Worm (Caenorhabditis elegans): Measurements from ENCODE around the gene lgc-23.

lgc-23 gene

DNA sequence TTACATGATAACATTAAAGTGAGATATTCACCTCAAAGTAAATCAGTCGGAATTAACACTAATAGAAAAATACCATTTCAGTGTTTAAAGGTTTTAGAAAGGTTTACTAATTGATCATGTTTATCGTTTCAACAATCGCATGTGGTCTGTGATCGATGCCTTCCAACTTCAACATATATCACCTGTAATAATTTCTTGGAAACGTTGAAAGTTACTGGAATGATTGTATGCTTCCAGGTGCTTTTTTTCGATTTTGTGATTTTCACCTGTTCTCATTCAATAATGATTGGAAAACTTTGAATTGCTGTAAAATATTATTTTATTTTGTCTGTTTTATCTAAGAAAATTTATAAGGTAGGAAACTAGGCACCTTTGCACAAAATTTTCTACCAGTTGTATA, 42.5 kb upstream of the lgc-23 start:
- no peak for TF ChIP-seq R02D3.7 (tag; optimal IDR thresholded peaks at IDR 0.05)
- no peak for TF ChIP-seq hmg-11 (tag; optimal IDR thresholded peaks at IDR 0.05)
- no peak for TF ChIP-seq ztf-11 (tag; optimal IDR thresholded peaks at IDR 0.05)
- TF ChIP-seq fkh-2 (tag; optimal IDR thresholded peaks at IDR 0.05), result no peak
- no peak for TF ChIP-seq egl-5 (tag; optimal IDR thresholded peaks at IDR 0.05)
- no peak for TF ChIP-seq elt-2 (tag; optimal IDR thresholded peaks at IDR 0.05)
- TF ChIP-seq lin-15B (tag; optimal IDR thresholded peaks at IDR 0.05), result no peak
- no peak for TF ChIP-seq sea-2 (GFP tag; optimal IDR thresholded peaks at IDR 0.05)

ce11 chrX:12025070-12025789, 39.8 kb upstream of the lgc-23 start, which contains the start of gene B0198.2:
B0198.2 (plus strand) TSS chrX:12025739.
- TF ChIP-seq aly-2 (tag; optimal IDR thresholded peaks at IDR 0.05), result no peak
- TF ChIP-seq nhr-43 (tag; optimal IDR thresholded peaks at IDR 0.05; ENCODE audit: poor library complexity, severe bottlenecking), result no peak
- TF ChIP-seq unc-39 (tag; optimal IDR thresholded peaks at IDR 0.05), result no peak
- TF ChIP-seq fos-1 (tag; optimal IDR thresholded peaks at IDR 0.05), result no peak
- TF ChIP-seq ceh-28 (tag; optimal IDR thresholded peaks at IDR 0.05), result no peak
- no peak for TF ChIP-seq nhr-23 (tag; optimal IDR thresholded peaks at IDR 0.05)
- no peak for TF ChIP-seq lin-39 (tag; optimal IDR thresholded peaks at IDR 0.05)
- no peak for TF ChIP-seq lsy-12 (tag; optimal IDR thresholded peaks at IDR 0.05)
- no peak for TF ChIP-seq daf-12 (tag; optimal IDR thresholded peaks at IDR 0.05)
- TF ChIP-seq ztf-11 (tag; optimal IDR thresholded peaks at IDR 0.05), result no peak
- no peak for TF ChIP-seq R02D3.7 (tag; optimal IDR thresholded peaks at IDR 0.05)
- TF ChIP-seq nhr-25 (tag; optimal IDR thresholded peaks at IDR 0.05), result no peak
- no peak for TF ChIP-seq nhr-12 (tag; optimal IDR thresholded peaks at IDR 0.05)
- TF ChIP-seq elt-3 (tag; optimal IDR thresholded peaks at IDR 0.05), result no peak
- TF ChIP-seq ZK546.5 (tag; optimal IDR thresholded peaks at IDR 0.05), result no peak
- TF ChIP-seq tbx-2 (tag; optimal IDR thresholded peaks at IDR 0.05), result no peak
- no peak for TF ChIP-seq ceh-82 (tag; optimal IDR thresholded peaks at IDR 0.05)
- TF ChIP-seq pqm-1 (tag; optimal IDR thresholded peaks at IDR 0.05), result no peak
- TF ChIP-seq nhr-67 (tag; optimal IDR thresholded peaks at IDR 0.05), result no peak
- TF ChIP-seq hmg-11 (tag; optimal IDR thresholded peaks at IDR 0.05), result no peak

DNA sequence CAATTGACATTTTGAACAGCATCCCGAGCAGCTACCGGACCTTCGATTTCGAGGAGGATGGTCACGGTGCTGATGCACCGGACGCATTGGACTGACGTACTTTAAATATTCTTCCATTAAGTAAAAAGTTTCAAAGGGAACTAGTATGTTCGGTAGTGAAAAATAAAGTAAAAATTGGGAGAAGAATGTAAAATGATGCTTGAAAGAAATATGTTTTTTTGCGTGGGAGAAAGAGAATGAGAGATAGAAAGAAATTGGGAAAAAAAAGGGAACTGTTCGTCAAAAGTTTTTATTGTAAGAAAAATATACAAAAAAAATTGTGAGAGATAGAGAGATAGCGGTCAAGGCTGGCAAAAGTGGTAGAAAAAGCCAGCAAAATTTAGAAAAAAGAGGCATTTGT, 31.1 kb upstream of the lgc-23 start, which contains the start of gene tsp-20:
Gene tsp-20, minus strand, starts transcription at position 101 of the 400 bp plus-strand sequence.
- TF ChIP-seq nhr-67 (tag; optimal IDR thresholded peaks at IDR 0.05), result no peak
- TF ChIP-seq snpc-4 (tag; optimal IDR thresholded peaks at IDR 0.05), result no peak
- no peak for TF ChIP-seq pqm-1 (tag; optimal IDR thresholded peaks at IDR 0.05)
- no peak for TF ChIP-seq fkh-10 (GFP tag; optimal IDR thresholded peaks at IDR 0.05)
- TF ChIP-seq nhr-43 (tag; optimal IDR thresholded peaks at IDR 0.05; ENCODE audit: poor library complexity, severe bottlenecking), result no peak
- no peak for TF ChIP-seq eor-1 (tag; optimal IDR thresholded peaks at IDR 0.05)
- TF ChIP-seq mdl-1 (tag; optimal IDR thresholded peaks at IDR 0.05), result no peak
- no peak for TF ChIP-seq unc-39 (tag; optimal IDR thresholded peaks at IDR 0.05)
- no peak for TF ChIP-seq nhr-237 (tag; optimal IDR thresholded peaks at IDR 0.05)
- no peak for TF ChIP-seq elt-2 (tag; optimal IDR thresholded peaks at IDR 0.05)

DNA sequence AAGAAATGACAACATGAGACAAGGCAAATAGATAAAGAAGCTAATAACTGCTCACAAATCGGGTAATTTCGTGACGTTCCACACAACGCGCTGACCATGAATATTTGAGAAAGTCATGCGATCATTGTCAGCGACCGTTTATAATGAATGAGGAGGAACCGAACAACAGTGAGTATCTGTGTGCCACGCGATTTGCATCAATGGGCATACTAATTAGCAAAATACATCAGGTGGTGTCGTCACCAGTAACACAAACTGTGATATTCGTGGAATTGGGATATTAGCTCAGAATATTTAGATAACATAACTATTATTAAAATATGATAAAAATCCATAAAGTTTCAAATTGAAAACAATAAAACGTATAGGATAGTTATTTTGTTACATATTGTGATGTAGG, 30.3 kb upstream of the lgc-23 start:
- TF ChIP-seq nhr-67 (tag; optimal IDR thresholded peaks at IDR 0.05) (no peak), nhr-77 (tag; optimal IDR thresholded peaks at IDR 0.05) (no peak), nhr-25 (tag; optimal IDR thresholded peaks at IDR 0.05) (no peak), R02D3.7 (tag; optimal IDR thresholded peaks at IDR 0.05) (no peak), nhr-237 (tag; optimal IDR thresholded peaks at IDR 0.05) (no peak), egl-5 (tag; optimal IDR thresholded peaks at IDR 0.05) (no peak), lsy-12 (tag; optimal IDR thresholded peaks at IDR 0.05) (no peak), nhr-23 (tag; optimal IDR thresholded peaks at IDR 0.05) (no peak), lin-15B (tag; optimal IDR thresholded peaks at IDR 0.05) (no peak), elt-1 (tag; optimal IDR thresholded peaks at IDR 0.05) (no peak), unc-39 (tag; optimal IDR thresholded peaks at IDR 0.05) (no peak), ceh-28 (tag; optimal IDR thresholded peaks at IDR 0.05) (no peak), mdl-1 (tag; optimal IDR thresholded peaks at IDR 0.05) (no peak)

DNA sequence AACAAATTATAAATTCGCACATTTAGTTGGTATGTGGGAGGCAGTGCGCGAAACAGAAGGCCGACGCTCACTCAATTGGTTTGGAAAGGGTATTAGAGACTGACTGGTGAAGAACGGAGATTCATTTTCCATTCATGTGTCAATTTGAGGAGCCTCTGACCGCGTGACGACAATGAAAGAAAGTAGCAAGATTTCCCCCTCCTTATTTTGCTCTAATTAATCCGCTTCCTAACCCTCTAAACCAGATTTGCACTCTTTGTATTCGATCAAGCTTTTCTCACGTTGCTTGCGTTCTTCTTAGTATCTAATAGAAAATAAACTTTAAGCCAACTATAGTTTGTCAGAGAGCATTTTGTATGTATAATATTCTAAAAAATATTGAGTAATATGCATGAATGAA, 28.9 kb upstream of the lgc-23 start:
- TF ChIP-seq elt-3 (tag; optimal IDR thresholded peaks at IDR 0.05) (no peak), nhr-25 (tag; optimal IDR thresholded peaks at IDR 0.05) (no peak), elt-2 (tag; optimal IDR thresholded peaks at IDR 0.05) (no peak), nhr-237 (tag; optimal IDR thresholded peaks at IDR 0.05) (no peak)

Data from whole organism, L3 larva.